Worm (Caenorhabditis elegans): ENCODE measurements around the gene clec-243.
"Not testable (repeated sequence)": the region's sequence is repeated elsewhere in the genome, so short reads cannot be mapped to it uniquely, and the experiment has no call there.

clec-243 gene

DNA sequence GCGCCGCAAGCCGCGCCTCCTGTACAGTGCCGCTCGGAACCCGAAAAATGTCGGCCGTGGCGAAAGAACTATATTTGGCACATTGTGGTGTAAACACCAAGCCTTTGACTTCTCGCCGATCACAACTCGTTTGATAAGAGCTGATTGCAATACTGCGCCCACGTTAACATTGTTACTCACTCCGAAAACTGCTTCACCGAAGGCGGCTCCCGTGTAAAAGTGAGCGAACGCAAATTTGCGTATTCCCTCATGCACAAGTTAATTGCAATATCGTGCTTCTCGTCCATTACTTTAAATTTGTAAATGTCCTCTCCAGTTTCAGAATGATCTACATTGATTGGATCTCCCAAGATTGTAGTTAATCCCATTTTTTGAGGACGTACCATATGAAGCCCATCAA lies 35.3 kb upstream of the clec-243 start (continued):
- no peak for TF ChIP-seq efl-1 (GFP tag; optimal IDR thresholded peaks at IDR 0.05)

DNA sequence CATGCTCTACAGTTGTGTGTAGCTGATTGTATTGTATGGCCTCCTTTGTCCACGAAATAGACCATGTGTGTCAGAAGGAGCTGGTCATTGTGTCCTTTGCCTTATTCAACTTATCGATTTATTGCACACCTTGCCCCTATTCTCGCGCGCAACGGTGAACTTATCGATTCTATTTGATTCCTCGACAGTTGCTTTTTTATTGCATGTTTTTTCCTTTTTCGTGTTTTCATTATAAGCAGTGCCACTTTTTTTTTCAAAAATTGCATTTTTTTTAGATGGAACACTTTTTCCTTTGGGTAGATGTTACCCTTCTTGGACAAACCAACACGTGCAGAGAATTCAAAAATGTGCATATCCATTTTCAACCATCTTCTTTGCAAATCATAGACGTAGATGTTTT lies 24.4 kb upstream of the clec-243 start, which contains the start of gene K10G4.10:
Gene K10G4.10 (plus strand): TSS at position 301 of the 400 bp plus-strand sequence.
- TF ChIP-seq hlh-12 (tag; optimal IDR thresholded peaks at IDR 0.05) (no peak), ceh-40 (GFP tag; IDR thresholded peaks at IDR 0.05) (no peak), mes-4 (tag; optimal IDR thresholded peaks at IDR 0.05) (no peak), ztf-28 (GFP tag; IDR thresholded peaks at IDR 0.05) (no peak), pha-4 (tag; optimal IDR thresholded peaks at IDR 0.05) (no peak), lag-1 (GFP tag; IDR thresholded peaks at IDR 0.05) (no peak), F10E7.11 (tag; optimal IDR thresholded peaks at IDR 0.05) (no peak), bed-1 (GFP tag; IDR thresholded peaks at IDR 0.05) (no peak), nhr-90 (tag; optimal IDR thresholded peaks at IDR 0.05) (no peak)

DNA sequence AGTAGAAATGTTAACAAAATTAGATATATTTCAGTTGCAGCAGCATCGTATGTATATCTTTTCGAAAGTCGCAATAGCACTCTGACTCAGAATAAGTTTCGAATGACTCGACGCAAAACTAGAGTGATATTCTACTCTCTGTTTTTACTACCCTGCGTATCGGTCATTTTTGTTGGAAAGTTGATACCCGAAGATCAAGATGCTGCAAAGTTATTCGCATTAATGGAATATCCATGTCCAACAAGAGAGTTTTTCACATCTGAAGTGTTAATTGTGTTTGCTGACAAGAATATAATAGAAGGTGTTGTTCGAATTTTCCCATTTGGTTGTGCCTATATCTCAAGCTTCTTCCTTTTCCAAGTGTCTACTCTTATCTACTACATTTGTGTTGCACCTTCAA lies 23.3 kb upstream of the clec-243 start:
- TF ChIP-seq aptf-3 (GFP tag; IDR thresholded peaks at IDR 0.05) (no peak), bed-1 (GFP tag; IDR thresholded peaks at IDR 0.05) (no peak), rcor-1 (GFP tag; IDR thresholded peaks at IDR 0.05) (no peak), cebp-2 (GFP tag; IDR thresholded peaks at IDR 0.05) (no peak), snpc-1.3 (tag; optimal IDR thresholded peaks at IDR 0.05; ENCODE audit: insufficient read depth) (no peak), B0336.3 (GFP tag; IDR thresholded peaks at IDR 0.05) (no peak), pbrm-1 (GFP tag; IDR thresholded peaks at IDR 0.05) (no peak), Y53G8AR.9 (GFP tag; conservative IDR thresholded peaks at IDR 0.05) (no peak), lsy-27 (tag; optimal IDR thresholded peaks at IDR 0.05; ENCODE audit: borderline replicate concordance, insufficient read depth) (no peak), unc-130 (GFP tag; optimal IDR thresholded peaks at IDR 0.05) (no peak), rec-8 (tag; optimal IDR thresholded peaks at IDR 0.05) (no peak), unc-62 (GFP tag; optimal IDR thresholded peaks at IDR 0.05) (no peak), snpc-3.4 (tag; optimal IDR thresholded peaks at IDR 0.05) (no peak), mel-28 (tag; optimal IDR thresholded peaks at IDR 0.05; ENCODE audit: borderline replicate concordance) (no peak), K11D2.4 (GFP tag; IDR thresholded peaks at IDR 0.05) (no peak), F55B11.4 (tag; optimal IDR thresholded peaks at IDR 0.05; ENCODE audit: borderline replicate concordance, insufficient read depth) (no peak), snpc-1.1 (tag; optimal IDR thresholded peaks at IDR 0.05; ENCODE audit: insufficient read depth) (no peak), efl-1 (GFP tag; optimal IDR thresholded peaks at IDR 0.05) (no peak)

DNA sequence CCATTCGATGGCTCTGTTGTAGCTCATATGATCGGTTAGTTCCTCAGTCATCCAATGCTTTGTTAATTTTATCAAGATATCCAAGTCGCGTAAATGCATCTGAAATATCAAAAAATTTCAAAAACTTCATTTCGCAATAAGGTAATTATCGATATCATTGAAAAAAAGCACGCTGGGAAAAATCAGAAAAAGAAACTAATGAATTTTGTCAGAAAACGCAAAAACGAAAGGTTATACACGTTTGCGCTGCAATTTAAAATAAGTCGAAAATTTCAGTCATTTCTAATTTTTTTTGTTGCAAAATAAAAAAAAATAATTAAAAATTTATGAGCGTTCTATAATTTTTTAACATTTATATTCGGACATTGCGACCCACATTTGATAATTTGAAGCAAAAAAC lies 16.0 kb upstream of the clec-243 start, which contains the start of gene K10G4.3:
Gene K10G4.3 (minus strand): TSS at position 101 of the 400 bp plus-strand sequence.
- not testable (repeated sequence) for TF ChIP-seq ztf-18 (tag; optimal IDR thresholded peaks at IDR 0.05); ztf-22 (GFP tag; optimal IDR thresholded peaks at IDR 0.05); lin-35 (GFP tag; optimal IDR thresholded peaks at IDR 0.05)

DNA sequence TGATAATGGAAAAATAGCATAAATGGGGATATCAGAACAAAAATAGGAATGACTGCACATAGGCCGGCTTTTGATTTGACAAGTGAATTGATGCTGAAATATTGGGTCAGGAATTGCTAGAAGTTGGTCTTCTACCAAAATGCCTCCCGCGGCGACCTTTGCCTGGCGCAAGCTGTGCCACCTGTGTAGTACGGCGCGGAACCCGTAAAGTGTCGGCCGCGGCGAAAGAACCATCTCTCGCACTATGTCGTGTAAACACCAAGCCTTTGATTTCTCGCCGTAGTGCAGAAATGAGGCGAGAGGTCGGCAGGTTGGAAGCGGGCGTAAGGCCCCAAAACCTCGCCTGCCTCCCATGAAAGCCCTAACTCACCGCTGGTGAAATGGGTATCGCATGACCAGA lies 12.6 kb upstream of the clec-243 start:
- TF ChIP-seq die-1 (tag; optimal IDR thresholded peaks at IDR 0.05) = no peak
- no peak for TF ChIP-seq snpc-4 (GFP tag; optimal IDR thresholded peaks at IDR 0.05)
- TF ChIP-seq snpc-4 (tag; optimal IDR thresholded peaks at IDR 0.05) = peak in 2 of 4 experiments; percentile 71
- 0 out of 2 replicates have a peak, but pooled peaks have one; percentile 16 for TF ChIP-seq attf-6 (GFP tag; IDR thresholded peaks at IDR 0.05)
- 0 out of 2 replicates have a peak, but pooled peaks have one; percentile 38 for TF ChIP-seq dox-1 (GFP tag; IDR thresholded peaks at IDR 0.05)
